Worm (Caenorhabditis elegans): ENCODE results near the gene ubl-1.

ubl-1 gene

ce11 chrIII:3065876-3066509 lies 2.1 kb upstream of the ubl-1 start:
- TF ChIP-seq lsy-2 (tag; optimal IDR thresholded peaks at IDR 0.05) (peak; percentile 74 to 80), C16A3.4 (tag; optimal IDR thresholded peaks at IDR 0.05) (peak; percentile 39), nhr-19 (GFP tag; conservative IDR thresholded peaks at IDR 0.05) (peak; percentile 72), lin-14 (GFP tag; optimal IDR thresholded peaks at IDR 0.05) (peak; percentile 88), vab-15 (tag; optimal IDR thresholded peaks at IDR 0.05) (peak; percentile 34), zag-1 (tag; optimal IDR thresholded peaks at IDR 0.05) (no peak), nhr-71 (tag; optimal IDR thresholded peaks at IDR 0.05) (peak; percentile 82), mab-9 (GFP tag; IDR thresholded peaks at IDR 0.05) (no peak), ama-1 (optimal IDR thresholded peaks at IDR 0.05) (no peak), swsn-7 (tag; optimal IDR thresholded peaks at IDR 0.05) (peak; percentile 35), nhr-90 (tag; optimal IDR thresholded peaks at IDR 0.05; ENCODE audit: poor library complexity) (peak; percentile 50), snu-23 (GFP tag; optimal IDR thresholded peaks at IDR 0.05) (peak; percentile 58), fos-1 (tag; optimal IDR thresholded peaks at IDR 0.05) (no peak), efl-3 (GFP tag; optimal IDR thresholded peaks at IDR 0.05) (no peak), rnt-1 (tag; optimal IDR thresholded peaks at IDR 0.05) (peak; percentile 79), lin-35 (GFP tag; optimal IDR thresholded peaks at IDR 0.05) (peak; percentile 41 to 57), efl-1 (optimal IDR thresholded peaks at IDR 0.05) (peak; percentile 47 to 68), efl-1 (GFP tag; optimal IDR thresholded peaks at IDR 0.05 in 1 of 2) (peak; percentile 32 to 95), ztf-4 (tag; optimal IDR thresholded peaks at IDR 0.05) (no peak), nhr-77 (tag; optimal IDR thresholded peaks at IDR 0.05) (peak; percentile 85), unc-130 (tag; optimal IDR thresholded peaks at IDR 0.05) (peak; percentile 14), xbp-1 (tag; optimal IDR thresholded peaks at IDR 0.05) (peak; percentile 33), pax-3 (tag; optimal IDR thresholded peaks at IDR 0.05) (peak; percentile 16), ceh-63 (GFP tag; optimal IDR thresholded peaks at IDR 0.05) (no peak), snpc-4 (tag; optimal IDR thresholded peaks at IDR 0.05) (peak; percentile 44), sup-37 (GFP tag; optimal IDR thresholded peaks at IDR 0.05) (peak; percentile 58), nhr-85 (tag) (peak; percentile 82), F16B12.6 (tag; optimal IDR thresholded peaks at IDR 0.05) (no peak), nhr-20 (tag; optimal IDR thresholded peaks at IDR 0.05) (peak; percentile 68), blmp-1 (tag; optimal IDR thresholded peaks at IDR 0.05) (peak; percentile 51), elt-3 (tag; optimal IDR thresholded peaks at IDR 0.05) (peak in 2 of 6 experiments; percentile 18 to 34), ceh-82 (tag; optimal IDR thresholded peaks at IDR 0.05) (peak in 2 of 3 experiments; percentile 10 to 32), unc-98 (GFP tag; IDR thresholded peaks at IDR 0.05) (0 out of 2 replicates have a peak, but pooled peaks have one; percentile 29), tbx-2 (tag; optimal IDR thresholded peaks at IDR 0.05) (peak; percentile 57), lin-13 (GFP tag; optimal IDR thresholded peaks at IDR 0.05) (peak; percentile 41), ceh-88 (GFP tag; IDR thresholded peaks at IDR 0.05) (no peak), nhr-47 (tag; optimal IDR thresholded peaks at IDR 0.05) (peak; percentile 55), mep-1 (tag; optimal IDR thresholded peaks at IDR 0.05) (peak; percentile 52), dpl-1 (GFP tag; optimal IDR thresholded peaks at IDR 0.05) (peak; percentile 31 to 57 (median 45)), lin-15B (tag; optimal IDR thresholded peaks at IDR 0.05) (no peak), nhr-12 (tag; optimal IDR thresholded peaks at IDR 0.05) (no peak), nhr-11 (tag; optimal IDR thresholded peaks at IDR 0.05) (peak; percentile 20), fkh-10 (GFP tag; optimal IDR thresholded peaks at IDR 0.05) (peak; percentile 17), unc-62 (GFP tag; optimal IDR thresholded peaks at IDR 0.05) (no peak), skn-1 (tag; optimal IDR thresholded peaks at IDR 0.05) (peak; percentile 30), lir-3 (tag; optimal IDR thresholded peaks at IDR 0.05; ENCODE audit: poor library complexity) (no peak)
